Fruit fly (Drosophila melanogaster) whole organism, embryonic: Measurements from ENCODE around the gene GC.

Source experiments
- Asciz ChIP-seq: fragments of 200-800 bp; sonication (Bioruptor generic); optimal IDR thresholded peaks from 2 replicates; lab custom pipeline; 2017; ENCODE audit warnings: missing biosample characterization, mild to moderate bottlenecking, missing genetic modification characterization, missing genetic modification reagents
- Bdp1 ChIP-seq: fragments of 200-800 bp; sonication (Bioruptor generic); optimal IDR thresholded peaks from 3 replicates; lab custom pipeline; 2016; ENCODE audit warnings: missing biosample characterization, missing genetic modification characterization
- CG10959 ChIP-seq: fragments of 200-800 bp; sonication (Bioruptor generic); IDR thresholded peaks from 2 replicates; pipeline ENCODE4 v1.3.6; 2022; ENCODE audit warnings: missing biosample characterization, missing genetic modification characterization
- CG10979 ChIP-seq: fragments of 200-800 bp; sonication (Bioruptor generic); optimal IDR thresholded peaks from 2 replicates; lab custom pipeline; 2018; ENCODE audit warnings: missing biosample characterization, mild to moderate bottlenecking, missing genetic modification characterization, moderate library complexity
- CG11398 ChIP-seq: fragments of 200-800 bp; sonication (Bioruptor generic); optimal IDR thresholded peaks from 2 replicates; lab custom pipeline; 2016; ENCODE audit warnings: missing biosample characterization, missing genetic modification characterization
- CG12769 ChIP-seq: fragments of 200-800 bp; sonication (Bioruptor generic); optimal IDR thresholded peaks from 2 replicates; lab custom pipeline; 2019; ENCODE audit warnings: missing biosample characterization, mild to moderate bottlenecking, missing genetic modification characterization, moderate library complexity
- CG13123 ChIP-seq: fragments of 200-800 bp; sonication (Bioruptor generic); optimal IDR thresholded peaks from 2 replicates; lab custom pipeline; 2016; ENCODE audit warnings: missing biosample characterization, missing genetic modification characterization
- CG14050 ChIP-seq: fragments of 200-800 bp; sonication (Bioruptor generic); IDR thresholded peaks from 3 replicates; pipeline ENCODE4 v1.3.6; 2022; ENCODE audit warnings: missing biosample characterization, missing genetic modification characterization
- CG14965 ChIP-seq: fragments of 200-800 bp; sonication (Bioruptor generic); optimal IDR thresholded peaks from 2 replicates; lab custom pipeline; 2016; ENCODE audit warnings: missing biosample characterization, missing genetic modification characterization, borderline replicate concordance
- CG15696 ChIP-seq: fragments of 200-800 bp; sonication (Bioruptor generic); optimal IDR thresholded peaks from 2 replicates; lab custom pipeline; 2019; ENCODE audit warnings: missing biosample characterization, mild to moderate bottlenecking, missing genetic modification characterization, moderate library complexity
- CG16863 ChIP-seq: fragments of 200-800 bp; sonication (Bioruptor generic); optimal IDR thresholded peaks from 3 replicates; lab custom pipeline; 2016; ENCODE audit warnings: missing biosample characterization, missing genetic modification characterization
- CG17385 ChIP-seq: fragments of 200-800 bp; sonication (Bioruptor generic); optimal IDR thresholded peaks from 3 replicates; lab custom pipeline; 2018; ENCODE audit warnings: missing biosample characterization, mild to moderate bottlenecking, missing genetic modification characterization
- CG18011 ChIP-seq: fragments of 200-800 bp; sonication (Bioruptor generic); optimal IDR thresholded peaks from 2 replicates; lab custom pipeline; 2017; ENCODE audit warnings: missing biosample characterization, missing genetic modification characterization, mild to moderate bottlenecking, moderate library complexity, missing genotype
- CG1832 ChIP-seq: fragments of 200-800 bp; sonication (Bioruptor generic); optimal IDR thresholded peaks from 2 replicates; lab custom pipeline; 2017; ENCODE audit warnings: missing biosample characterization, mild to moderate bottlenecking, missing genetic modification characterization, inconsistent platforms
- CG2116 ChIP-seq: fragments of 200-800 bp; sonication (Bioruptor generic); optimal IDR thresholded peaks from 3 replicates; lab custom pipeline; 2018; ENCODE audit warnings: missing biosample characterization, mild to moderate bottlenecking, missing genetic modification characterization
- CG32767 ChIP-seq: fragments of 200-800 bp; sonication (Bioruptor generic); IDR thresholded peaks from 2 replicates; pipeline ENCODE4 v1.3.6; 2022; ENCODE audit warnings: missing biosample characterization, missing genetic modification characterization
- CG3838 ChIP-seq: fragments of 200-800 bp; sonication (Bioruptor generic); optimal IDR thresholded peaks from 3 replicates; lab custom pipeline; 2016; ENCODE audit warnings: missing biosample characterization, missing genetic modification characterization
- CG6654 ChIP-seq: fragments of 200-800 bp; sonication (Bioruptor generic); optimal IDR thresholded peaks from 2 replicates; lab custom pipeline; 2017; ENCODE audit warnings: missing biosample characterization, mild to moderate bottlenecking, missing genetic modification characterization
- CG7786 ChIP-seq: fragments of 200-800 bp; sonication (Bioruptor generic); optimal IDR thresholded peaks from 2 replicates; lab custom pipeline; 2016; ENCODE audit warnings: missing biosample characterization, missing genetic modification characterization
- CG8281 ChIP-seq: fragments of 200-800 bp; sonication (Bioruptor generic); optimal IDR thresholded peaks from 2 replicates; lab custom pipeline; 2018; ENCODE audit warnings: missing biosample characterization, mild to moderate bottlenecking, missing genetic modification characterization, moderate library complexity
- CG9727 ChIP-seq: fragments of 200-800 bp; sonication (Bioruptor generic); optimal IDR thresholded peaks from 3 replicates; lab custom pipeline; 2017; ENCODE audit warnings: missing biosample characterization, mild to moderate bottlenecking, missing genetic modification characterization
- Dfd ChIP-seq, 2 experiments: fragments of >200 bp; optimal IDR thresholded peaks; 2 replicates each; lab custom pipeline; 2017; ENCODE audit warnings: missing biosample characterization in 2 of 2, missing genetic modification characterization in 2 of 2
- Fer3 ChIP-seq: fragments of 200-800 bp; sonication (Bioruptor generic); optimal IDR thresholded peaks from 2 replicates; lab custom pipeline; 2018; ENCODE audit warnings: missing biosample characterization, mild to moderate bottlenecking, missing genetic modification characterization, moderate library complexity
- HLHmδ ChIP-seq: fragments of 200-800 bp; sonication (Bioruptor generic); optimal IDR thresholded peaks from 2 replicates; lab custom pipeline; 2018; ENCODE audit warnings: missing biosample characterization, mild to moderate bottlenecking, missing genetic modification characterization, moderate library complexity
- Hey ChIP-seq: fragments of 200-800 bp; sonication (Bioruptor generic); optimal IDR thresholded peaks from 3 replicates; lab custom pipeline; 2018; ENCODE audit warnings: missing biosample characterization, mild to moderate bottlenecking, missing genetic modification characterization
- Hmr ChIP-seq: fragments of 200-800 bp; sonication (Bioruptor generic); optimal IDR thresholded peaks from 3 replicates; lab custom pipeline; 2017; ENCODE audit warnings: mild to moderate bottlenecking, missing biosample characterization, missing genetic modification reagents, missing genetic modification characterization
- Hr3 ChIP-seq: fragments of 200-800 bp; sonication (Bioruptor generic); optimal IDR thresholded peaks from 3 replicates; lab custom pipeline; 2016; ENCODE audit warnings: missing biosample characterization, missing genetic modification characterization
- Opbp ChIP-seq: fragments of 200-800 bp; sonication (Bioruptor generic); IDR thresholded peaks from 3 replicates; pipeline ENCODE4 v1.3.6; 2022; ENCODE audit warnings: missing biosample characterization, missing genetic modification characterization; ENCODE audit not compliant: partially characterized antibody
- Ravus ChIP-seq: fragments of 200-800 bp; sonication (Bioruptor generic); IDR thresholded peaks from 2 replicates; pipeline ENCODE4 v1.3.6; 2022; ENCODE audit warnings: missing biosample characterization, missing genetic modification characterization
- Six4 ChIP-seq: fragments of 200-800 bp; sonication (Bioruptor generic); optimal IDR thresholded peaks from 2 replicates; lab custom pipeline; 2016; ENCODE audit warnings: missing biosample characterization, missing genetic modification characterization
- Spps ChIP-seq: fragments of 200-800 bp; sonication (Bioruptor generic); optimal IDR thresholded peaks from 2 replicates; lab custom pipeline; 2018; ENCODE audit warnings: missing biosample characterization, mild to moderate bottlenecking, missing genetic modification characterization
- ap ChIP-seq: fragments of 200-800 bp; sonication (Bioruptor generic); IDR thresholded peaks from 2 replicates; pipeline ENCODE4 v1.3.6; 2022; ENCODE audit warnings: missing biosample characterization, missing genetic modification characterization
- bbx ChIP-seq: fragments of 200-800 bp; sonication (Bioruptor generic); IDR thresholded peaks from 2 replicates; pipeline ENCODE4 v1.3.6; 2022; ENCODE audit warnings: missing biosample characterization, missing genetic modification characterization; ENCODE audit not compliant: partially characterized antibody
- bsh ChIP-seq, 2 experiments: fragments of 200-800 bp; sonication (Bioruptor generic); optimal IDR thresholded peaks; 2 replicates each; lab custom pipeline; 2017 to 2018; ENCODE audit warnings: mild to moderate bottlenecking in 2 of 2, missing biosample characterization in 2 of 2, missing genetic modification characterization in 2 of 2, moderate library complexity in 1 of 2
- chm ChIP-seq: fragments of 200-800 bp; sonication (Bioruptor generic); IDR thresholded peaks from 2 replicates; pipeline ENCODE4 v1.3.6; 2022; ENCODE audit warnings: missing biosample characterization, missing genetic modification characterization
- dati ChIP-seq: fragments of 200-800 bp; sonication (Bioruptor generic); IDR thresholded peaks from 2 replicates; pipeline ENCODE4 v1.3.6; 2022; ENCODE audit warnings: missing biosample characterization, missing genetic modification characterization
- fd96Cb ChIP-seq: fragments of 200-800 bp; sonication (Bioruptor generic); optimal IDR thresholded peaks from 2 replicates; lab custom pipeline; 2018; ENCODE audit warnings: missing biosample characterization, mild to moderate bottlenecking, missing genetic modification characterization, moderate library complexity
- gsb-n ChIP-seq: fragments of 200-800 bp; sonication (Bioruptor generic); optimal IDR thresholded peaks from 3 replicates; lab custom pipeline; 2018; ENCODE audit warnings: missing biosample characterization, mild to moderate bottlenecking, missing genetic modification characterization
- jigr1 ChIP-seq: fragments of 200-800 bp; sonication (Bioruptor generic); IDR thresholded peaks from 3 replicates; pipeline ENCODE4 v1.3.6; 2022; ENCODE audit warnings: missing biosample characterization, missing genetic modification characterization
- lab ChIP-seq: fragments of 200-800 bp; sonication (Bioruptor generic); optimal IDR thresholded peaks from 3 replicates; lab custom pipeline; 2017; ENCODE audit warnings: missing biosample characterization, missing genetic modification characterization, mild to moderate bottlenecking, moderate library complexity, missing genetic modification reagents
- lola ChIP-seq, 3 experiments: fragments of >200 bp in 2 of 3; fragments of 200-800 bp in 1 of 3; sonication (Bioruptor generic) in 1 of 3; optimal IDR thresholded peaks; 2 replicates each; lab custom pipeline; 2017 to 2019; ENCODE audit warnings: missing biosample characterization in 3 of 3, missing genetic modification characterization in 3 of 3, mild to moderate bottlenecking in 1 of 3, moderate library complexity in 1 of 3
- maf-S ChIP-seq: fragments of 200-800 bp; sonication (Bioruptor generic); optimal IDR thresholded peaks from 2 replicates; lab custom pipeline; 2016; ENCODE audit warnings: missing biosample characterization, missing genetic modification characterization
- mld ChIP-seq: fragments of 200-800 bp; sonication (Bioruptor generic); IDR thresholded peaks from 3 replicates; pipeline ENCODE4 v1.3.6; 2022; ENCODE audit warnings: missing biosample characterization, missing genetic modification characterization; ENCODE audit not compliant: partially characterized antibody
- sisA ChIP-seq: fragments of 200-800 bp; sonication (Bioruptor generic); IDR thresholded peaks from 2 replicates; pipeline ENCODE4 v1.3.6; 2022; ENCODE audit warnings: missing biosample characterization, missing genetic modification characterization
- ssp ChIP-seq: fragments of 200-800 bp; sonication (Bioruptor generic); IDR thresholded peaks from 2 replicates; pipeline ENCODE4 v1.3.6; 2022; ENCODE audit warnings: missing biosample characterization, missing genetic modification characterization
- sug ChIP-seq: fragments of 200-800 bp; optimal IDR thresholded peaks from 2 replicates; lab custom pipeline; 2019; ENCODE audit warnings: missing biosample characterization, mild to moderate bottlenecking, missing genetic modification characterization, moderate library complexity
- wor ChIP-seq: fragments of 200-800 bp; sonication (Bioruptor generic); IDR thresholded peaks from 2 replicates; pipeline ENCODE4 v1.3.6; 2022; ENCODE audit warnings: missing biosample characterization, missing genetic modification characterization
- zen ChIP-seq: fragments of 200-800 bp; sonication (Bioruptor generic); optimal IDR thresholded peaks from 3 replicates; lab custom pipeline; 2018; ENCODE audit warnings: missing biosample characterization, mild to moderate bottlenecking, missing genetic modification characterization, moderate library complexity
- zfh1 ChIP-seq: fragments of 200-800 bp; sonication (Bioruptor generic); IDR thresholded peaks from 3 replicates; pipeline ENCODE4 v1.3.6; 2022; ENCODE audit warnings: missing biosample characterization, missing genetic modification characterization

Gene GC

dm6 chr3L:1644920-1645567 is 15.9 kb upstream of the GC start, which contains the start of the genes alphaCOP and CG13919 (continued):
- TF ChIP-seq sug (tag; lab: Kevin White, UChicago) (peak; percentile 94), Hr3 (GFP tag; lab: Kevin White, UChicago) (peak; percentile 98), CG12769 (no peak), CG18011 (GFP tag; lab: Kevin White, UChicago) (peak; percentile 86), Asciz (GFP tag; lab: Kevin White, UChicago) (no peak), gsb-n (peak; percentile 97), Bdp1 (GFP tag; lab: Kevin White, UChicago) (peak; percentile 88), CG13123 (peak; percentile 94), CG10979 (tag; lab: Kevin White, UChicago) (peak; percentile 91), zfh1 (GFP tag; lab: Robert Waterston, UW) (peak; percentile 97), Fer3 (tag; lab: Kevin White, UChicago) (peak; percentile 96), Hmr (peak; percentile 96), CG11398 (GFP tag; lab: Kevin White, UChicago) (peak; percentile 81), CG17385 (GFP tag; lab: Kevin White, UChicago) (peak; percentile 99), jigr1 (peak; percentile 83), CG9727 (GFP tag; lab: Kevin White, UChicago) (peak; percentile 98), Hey (tag; lab: Kevin White, UChicago) (peak; percentile 74), Opbp (no peak), CG14050 (GFP tag; lab: Robert Waterston, UW) (peak; percentile 97), CG6654 (GFP tag; lab: Kevin White, UChicago) (peak; percentile 69), bbx (GFP tag; lab: Robert Waterston, UW) (no peak), Spps (tag; lab: Kevin White, UChicago) (peak; percentile 91), bsh (GFP tag; optimal IDR thresholded peaks at IDR 0.05; lab: Kevin White, UChicago) (peak; percentile 86 to 98), Six4 (GFP tag; lab: Kevin White, UChicago) (peak; percentile 93), CG3838 (GFP tag; lab: Kevin White, UChicago) (peak; percentile 89), HLHmδ (GFP tag; lab: Kevin White, UChicago) (no peak), mld (GFP tag; lab: Robert Waterston, UW) (no peak), Ravus (GFP tag; lab: Robert Waterston, UW) (peak; percentile 77), CG1832 (GFP tag; lab: Kevin White, UChicago) (no peak), ssp (GFP tag; lab: Robert Waterston, UW) (peak; percentile 92), CG2116 (peak; percentile 86), wor (GFP tag; lab: Robert Waterston, UW) (peak; percentile 96), sisA (GFP tag; lab: Robert Waterston, UW) (peak; percentile 92), dati (GFP tag; lab: Robert Waterston, UW) (peak; percentile 88), chm (GFP tag; lab: Robert Waterston, UW) (peak; percentile 98), CG10959 (GFP tag; lab: Robert Waterston, UW) (peak; percentile 79), CG15696 (tag; lab: Kevin White, UChicago) (peak; percentile 85), ap (GFP tag; lab: Robert Waterston, UW) (peak; percentile 97), fd96Cb (tag; lab: Kevin White, UChicago) (peak; percentile 91), zen (tag; lab: Kevin White, UChicago) (peak; percentile 89), lola (GFP tag; optimal IDR thresholded peaks at IDR 0.05; lab: Kevin White, UChicago) (peak in 1 of 3 experiments; percentile 95), CG32767 (peak; percentile 98), lab (GFP tag; lab: Kevin White, UChicago) (peak; percentile 95), CG16863 (GFP tag; lab: Kevin White, UChicago) (peak; percentile 91), CG14965 (GFP tag; lab: Kevin White, UChicago) (peak; percentile 47), CG7786 (GFP tag; lab: Kevin White, UChicago) (peak; percentile 87), CG8281 (tag; lab: Kevin White, UChicago) (peak; percentile 82), maf-S (GFP tag; lab: Kevin White, UChicago) (peak; percentile 91), Dfd (GFP tag; optimal IDR thresholded peaks at IDR 0.05; lab: Kevin White, UChicago) (no peak)
